Worm (Caenorhabditis elegans): Measurements from ENCODE around the gene M03D4.3.

Gene M03D4.3

DNA sequence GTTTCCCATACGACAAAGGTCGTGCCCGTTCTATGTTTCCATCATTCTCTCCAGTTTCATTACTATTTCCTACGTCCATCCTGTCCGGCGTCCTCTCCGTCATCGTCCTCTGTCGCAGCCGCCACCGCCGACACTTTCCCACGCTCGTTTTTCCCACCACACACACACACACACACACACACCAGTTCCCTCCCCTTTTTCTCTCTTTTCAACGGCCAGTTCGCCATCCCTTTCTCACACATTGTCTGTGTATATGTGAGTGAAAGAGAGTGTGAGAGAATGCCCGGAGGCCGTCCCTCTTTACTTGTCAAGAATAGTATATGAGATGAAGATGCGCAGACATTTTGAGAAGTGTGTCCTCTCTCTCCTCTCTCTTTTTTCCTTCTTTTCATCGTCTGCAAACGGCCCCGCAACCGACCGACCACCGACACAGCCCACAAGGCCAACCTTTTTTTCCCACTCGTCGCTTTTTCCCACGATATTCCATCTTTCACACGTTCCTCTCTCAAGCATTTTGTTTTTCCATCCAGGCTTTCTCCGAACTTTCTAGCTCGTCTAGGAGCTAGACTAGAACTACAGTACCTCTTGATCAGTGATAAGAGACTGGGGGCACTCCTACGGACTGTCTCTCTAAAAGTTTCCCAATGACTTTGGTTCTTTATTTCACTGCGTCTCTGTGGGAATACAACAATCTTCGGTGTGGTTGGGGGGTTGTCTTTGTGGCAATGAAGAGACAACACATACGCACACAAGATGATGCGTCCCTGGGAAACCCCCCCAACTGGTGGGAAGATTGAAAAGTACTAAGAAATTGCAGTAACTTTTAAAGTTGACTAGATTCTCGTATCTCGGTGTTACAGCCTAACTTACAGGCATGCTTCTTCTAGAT is 14.9 kb downstream of the M03D4.3 start (continued):
- peak; percentile 55 for TF ChIP-seq T20F7.1 (GFP tag; optimal IDR thresholded peaks at IDR 0.05)
- peak; percentile 26; the same call in 1 of the 2 replicates for TF ChIP-seq egl-43 (GFP tag; IDR thresholded peaks at IDR 0.05)
- TF ChIP-seq pha-4 (GFP tag; IDR thresholded peaks at IDR 0.05): peak; percentile 31; the same call in 1 of the 2 replicates
- no peak for TF ChIP-seq pha-4 (tag; optimal IDR thresholded peaks at IDR 0.05)
- no peak for TF ChIP-seq daf-8 (GFP tag; IDR thresholded peaks at IDR 0.05)
- no peak for TF ChIP-seq gei-8 (GFP tag; optimal IDR thresholded peaks at IDR 0.05)
- TF ChIP-seq F10B5.3 (tag; optimal IDR thresholded peaks at IDR 0.05): peak; percentile 47
- TF ChIP-seq nhr-11 (tag; optimal IDR thresholded peaks at IDR 0.05): peak; percentile 64
- no peak for TF ChIP-seq D1046.2 (GFP tag; IDR thresholded peaks at IDR 0.05)
- TF ChIP-seq vab-7 (GFP tag; IDR thresholded peaks at IDR 0.05): peak; percentile 49; the same call in 1 of the 2 replicates
- peak; percentile 47 for TF ChIP-seq T26A8.4 (GFP tag; IDR thresholded peaks at IDR 0.05)
- TF ChIP-seq nhr-77 (tag; optimal IDR thresholded peaks at IDR 0.05): peak; percentile 41
- TF ChIP-seq lin-1 (GFP tag; IDR thresholded peaks at IDR 0.05): peak; percentile 86
- TF ChIP-seq nhr-102 (tag; optimal IDR thresholded peaks at IDR 0.05): peak; percentile 65
- TF ChIP-seq dmd-9 (GFP tag; IDR thresholded peaks at IDR 0.05): no peak
- no peak for TF ChIP-seq ceh-44 (GFP tag; IDR thresholded peaks at IDR 0.05)
- TF ChIP-seq ztf-7 (tag; optimal IDR thresholded peaks at IDR 0.05): no peak
- no peak for TF ChIP-seq saeg-2 (GFP tag; IDR thresholded peaks at IDR 0.05)
- TF ChIP-seq jun-1 (tag; optimal IDR thresholded peaks at IDR 0.05): peak; percentile 35
- TF ChIP-seq Y5F2A.4 (GFP tag; optimal IDR thresholded peaks at IDR 0.05): no peak
- no peak for TF ChIP-seq duxl-1 (tag; optimal IDR thresholded peaks at IDR 0.05; ENCODE audit: poor library complexity)
- TF ChIP-seq ZK337.2 (GFP tag; IDR thresholded peaks at IDR 0.05): no peak
- TF ChIP-seq mdt-29 (GFP tag; IDR thresholded peaks at IDR 0.05): no peak
- no peak for TF ChIP-seq spr-3 (GFP tag; optimal IDR thresholded peaks at IDR 0.05)
- no peak for TF ChIP-seq nhr-237 (tag; optimal IDR thresholded peaks at IDR 0.05)
- no peak for TF ChIP-seq zfp-3 (GFP tag; conservative IDR thresholded peaks at IDR 0.05)
- TF ChIP-seq egl-27 (tag; optimal IDR thresholded peaks at IDR 0.05): no peak

DNA sequence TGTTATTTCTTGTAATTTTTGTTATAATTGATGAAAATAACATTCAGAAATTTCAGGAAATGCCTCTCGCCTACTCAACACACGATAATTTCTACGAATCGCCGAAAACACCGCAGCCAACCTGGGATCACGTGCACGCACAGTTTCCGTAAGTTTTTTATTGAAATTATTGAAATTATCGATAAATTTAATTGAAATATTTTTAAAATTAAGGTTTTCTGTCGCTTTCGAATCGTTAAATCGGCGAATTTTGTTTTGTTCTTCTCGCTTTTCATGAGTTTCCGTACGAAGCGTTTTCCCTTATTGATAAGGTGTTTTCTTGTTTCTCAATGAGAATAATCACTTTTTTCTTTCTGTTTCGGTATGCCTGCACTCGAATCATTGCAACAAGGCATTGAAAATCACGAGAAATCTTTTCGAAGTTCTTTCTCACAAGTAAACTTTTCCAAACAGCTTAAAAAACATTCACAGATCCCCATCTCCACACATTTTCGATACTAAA is 16.8 kb downstream of the M03D4.3 start, which contains the start of gene lag-1:
Gene lag-1, plus strand, starts transcription at position 51 of the 502 bp plus-strand sequence.
- TF ChIP-seq Y5F2A.4 (GFP tag; optimal IDR thresholded peaks at IDR 0.05) (no peak), Y75B8A.6 (GFP tag; IDR thresholded peaks at IDR 0.05) (no peak), daf-16 (GFP tag; optimal IDR thresholded peaks at IDR 0.05) (no peak), daf-16 (tag; optimal IDR thresholded peaks at IDR 0.05) (peak; percentile 61), nhr-102 (tag; optimal IDR thresholded peaks at IDR 0.05) (no peak), nhr-11 (tag; optimal IDR thresholded peaks at IDR 0.05) (no peak)

DNA sequence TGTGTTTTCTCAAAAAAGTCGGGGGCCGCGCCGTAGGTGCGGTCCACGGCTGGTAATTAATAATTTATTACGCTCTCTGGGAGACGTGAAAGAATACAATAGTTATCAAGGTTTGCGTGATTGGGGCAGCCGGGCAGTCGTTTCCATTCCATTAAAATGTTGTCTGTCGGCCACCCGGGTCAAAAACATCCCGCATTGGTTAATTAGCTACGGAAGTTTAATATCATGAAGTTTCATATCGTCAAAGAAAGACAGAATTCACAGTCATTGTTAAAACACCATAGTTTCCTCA is 17.9 kb downstream of the M03D4.3 start:
- TF ChIP-seq unc-62 (GFP tag; optimal IDR thresholded peaks at IDR 0.05 in 1 of 2): peak in 1 of 2 experiments; percentile 57
- no peak for TF ChIP-seq unc-62 (tag; optimal IDR thresholded peaks at IDR 0.05)
- no peak for TF ChIP-seq snpc-4 (tag; optimal IDR thresholded peaks at IDR 0.05)

DNA sequence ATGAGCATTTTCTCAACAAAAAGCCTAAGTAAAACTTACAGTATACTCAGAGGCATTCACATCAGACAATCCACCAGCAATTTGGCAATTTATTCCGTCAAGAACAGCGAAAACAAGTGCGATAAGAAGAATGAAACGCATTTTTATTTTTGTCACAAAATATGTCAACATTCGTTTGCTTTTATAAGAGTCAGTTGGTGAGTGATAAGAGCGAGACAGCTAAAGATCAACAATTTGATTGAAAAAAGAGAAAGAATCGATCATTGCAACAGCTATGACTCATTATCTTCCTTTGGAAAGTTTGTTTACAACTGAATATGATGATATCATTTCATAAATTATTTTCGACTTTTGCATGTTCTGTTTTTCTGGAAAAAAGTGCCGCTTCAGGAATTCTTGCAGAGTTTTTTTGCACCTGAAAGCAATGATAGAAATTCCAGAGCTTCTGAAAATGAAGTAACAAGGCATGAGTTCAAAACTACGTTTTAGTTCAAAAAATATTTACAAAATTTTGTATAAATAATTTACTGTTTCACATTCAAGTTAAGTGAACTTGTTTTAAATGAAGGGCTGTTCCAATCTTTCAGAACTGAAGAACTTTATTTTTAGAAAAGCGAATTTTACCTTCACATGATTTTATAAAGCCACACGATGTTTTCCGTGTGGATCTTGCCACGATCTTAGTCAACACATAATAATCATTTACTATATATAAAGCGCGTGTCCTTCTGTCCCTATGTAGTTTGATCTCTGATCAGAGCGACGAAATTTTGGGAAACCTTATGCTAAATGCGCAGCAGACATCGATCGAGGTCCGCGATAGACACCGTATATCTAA is 18.5 kb downstream of the M03D4.3 start, which contains the start of gene cpi-1:
Gene cpi-1, minus strand, starts transcription at position 204 of the 838 bp plus-strand sequence.
- TF ChIP-seq dmd-6 (GFP tag; IDR thresholded peaks at IDR 0.05): peak; percentile 47
- peak in 1 of 2 experiments; percentile 5 for TF ChIP-seq lsy-2 (tag; optimal IDR thresholded peaks at IDR 0.05)
- peak in 1 of 2 experiments; percentile 88 for TF ChIP-seq unc-62 (GFP tag; optimal IDR thresholded peaks at IDR 0.05 in 1 of 2)
- TF ChIP-seq unc-62 (tag; optimal IDR thresholded peaks at IDR 0.05): no peak
- TF ChIP-seq pqm-1 (tag; optimal IDR thresholded peaks at IDR 0.05): peak; percentile 17
- TF ChIP-seq nhr-48 (tag; optimal IDR thresholded peaks at IDR 0.05): peak; percentile 37
- no peak for TF ChIP-seq madf-5 (GFP tag; IDR thresholded peaks at IDR 0.05)
- TF ChIP-seq mdl-1 (tag; optimal IDR thresholded peaks at IDR 0.05): peak in 1 of 2 experiments; percentile 23
- TF ChIP-seq dve-1 (tag; optimal IDR thresholded peaks at IDR 0.05; ENCODE audit: insufficient read depth): peak; percentile 85
- peak in 1 of 2 experiments; percentile 34 for TF ChIP-seq daf-16 (GFP tag; optimal IDR thresholded peaks at IDR 0.05)
- peak; percentile 99 for TF ChIP-seq daf-16 (tag; optimal IDR thresholded peaks at IDR 0.05)
- TF ChIP-seq nhr-6 (tag; optimal IDR thresholded peaks at IDR 0.05): peak; percentile 54
- no peak for TF ChIP-seq dmd-9 (GFP tag; IDR thresholded peaks at IDR 0.05)
- peak; percentile 48; the same call in 1 of the 2 replicates for TF ChIP-seq snpc-1.2 (GFP tag; IDR thresholded peaks at IDR 0.05)
- no peak for TF ChIP-seq lin-15B (tag; optimal IDR thresholded peaks at IDR 0.05)

Measured in whole organism, L4 larva.